Fruit fly (Drosophila melanogaster) whole organism, prepupa: ENCODE data around the gene CG17362.
A peak's percentile ranks its signal among the peaks of the same experiment; 100 is the strongest.

Source experiments
- CG32006 ChIP-seq: fragments of 200-800 bp; sonication (Bioruptor generic); optimal IDR thresholded peaks from 3 replicates; lab custom pipeline; 2017; ENCODE audit warnings: missing biosample characterization, mild to moderate bottlenecking, missing genetic modification characterization
- Hr38 ChIP-seq: sonication (Bioruptor generic); optimal IDR thresholded peaks from 2 replicates; lab custom pipeline; 2016; ENCODE audit warnings: missing biosample characterization, missing genetic modification characterization
- OdsH ChIP-seq: fragments of 200-800 bp; sonication (Bioruptor generic); optimal IDR thresholded peaks from 3 replicates; lab custom pipeline; 2016; ENCODE audit warnings: missing biosample characterization, missing genetic modification characterization
- Sox14 ChIP-seq: fragments of 200-800 bp; sonication (Bioruptor generic); optimal IDR thresholded peaks from 3 replicates; lab custom pipeline; 2016; ENCODE audit warnings: missing biosample characterization, missing genetic modification characterization
- fd85E ChIP-seq: fragments of 200-800 bp; sonication (Bioruptor generic); optimal IDR thresholded peaks from 3 replicates; lab custom pipeline; 2016; ENCODE audit warnings: missing biosample characterization, missing genetic modification characterization

DNA sequence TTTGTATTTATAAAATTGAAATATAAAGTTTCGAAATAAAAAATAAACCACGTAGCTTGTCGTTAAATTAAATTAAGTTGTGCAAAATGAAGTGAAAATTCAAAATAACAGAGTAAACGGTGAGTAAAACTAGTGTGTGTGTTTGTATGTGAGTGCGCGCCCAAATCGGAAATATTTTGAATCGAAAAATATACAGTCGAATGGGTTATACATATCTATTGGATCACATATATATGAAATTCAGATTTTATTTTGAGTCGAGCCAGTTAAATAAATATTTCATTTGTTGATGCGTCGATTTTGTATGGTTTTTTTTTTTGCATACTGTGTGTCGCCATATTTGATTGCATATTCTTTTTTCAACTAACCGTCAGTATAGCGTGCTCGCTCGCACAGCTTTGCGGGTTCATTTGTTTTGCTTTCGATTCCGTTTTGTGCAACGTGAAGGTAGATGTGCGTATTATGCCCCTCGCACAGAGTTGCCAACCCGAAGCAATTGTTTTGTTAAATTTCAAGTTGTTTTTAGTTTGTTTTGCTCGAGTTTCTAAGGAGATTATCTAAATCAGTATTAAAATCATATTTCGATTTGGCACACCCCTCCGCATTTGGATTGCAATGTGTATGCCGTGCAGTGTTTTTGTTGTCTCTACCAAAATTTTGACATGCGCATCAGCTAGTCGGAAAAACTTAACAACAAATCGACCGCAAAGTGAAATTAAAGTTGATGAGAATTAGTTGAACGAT lies 17.0 kb downstream of the CG17362 start:
- TF ChIP-seq fd85E (no peak), CG32006 (GFP tag; lab: Kevin White, UChicago) (peak; percentile 14), Sox14 (GFP tag; lab: Kevin White, UChicago) (peak; percentile 47), OdsH (no peak), Hr38 (GFP tag; lab: Kevin White, UChicago) (no peak)
